Fruit fly (Drosophila melanogaster): ENCODE results near the gene spas.

DNA sequence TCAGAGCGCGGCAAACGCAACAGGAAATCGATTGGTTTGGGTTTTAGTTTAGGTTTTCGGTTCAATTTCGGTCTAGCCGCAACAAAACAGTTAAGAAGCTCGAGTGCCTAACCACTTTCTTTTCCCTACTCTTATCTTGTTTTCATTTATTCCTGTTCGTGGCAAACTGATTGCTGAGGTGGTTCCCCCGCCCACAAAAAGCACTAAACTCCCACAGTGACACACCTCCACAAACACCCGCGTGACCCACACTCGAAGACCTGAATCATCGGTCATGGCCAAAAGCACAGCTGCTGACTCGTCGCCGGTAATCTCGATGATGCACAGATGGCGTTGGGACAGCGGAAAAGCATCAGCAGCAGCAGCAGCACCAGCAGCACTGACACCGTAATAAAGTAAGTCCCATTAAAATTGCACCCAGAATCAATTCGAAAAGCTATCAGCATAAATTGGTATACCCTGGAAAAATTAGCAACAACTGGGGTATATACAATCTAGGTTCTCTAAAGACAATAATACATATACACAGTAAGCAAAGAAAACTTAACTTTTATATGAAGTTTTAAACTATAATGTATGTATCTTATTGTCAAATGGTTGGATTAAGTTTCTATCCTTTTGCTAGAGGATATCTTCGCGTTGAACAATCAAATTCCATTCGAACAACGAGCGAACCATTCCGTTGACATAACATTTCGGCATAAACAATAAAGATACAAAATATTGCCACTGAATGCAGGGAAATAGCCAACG is 12.1 kb upstream of the spas start:
- TF ChIP-seq usp (GFP tag; optimal IDR thresholded peaks at IDR 0.05) (no peak), CG8478 (optimal IDR thresholded peaks at IDR 0.05) (no peak), psq (optimal IDR thresholded peaks at IDR 0.05) (no peak), EcR (GFP tag; optimal IDR thresholded peaks at IDR 0.05) (no peak)

Measured in whole organism.